Fruit fly (Drosophila melanogaster): ENCODE data around the gene rdx.

Gene rdx

DNA sequence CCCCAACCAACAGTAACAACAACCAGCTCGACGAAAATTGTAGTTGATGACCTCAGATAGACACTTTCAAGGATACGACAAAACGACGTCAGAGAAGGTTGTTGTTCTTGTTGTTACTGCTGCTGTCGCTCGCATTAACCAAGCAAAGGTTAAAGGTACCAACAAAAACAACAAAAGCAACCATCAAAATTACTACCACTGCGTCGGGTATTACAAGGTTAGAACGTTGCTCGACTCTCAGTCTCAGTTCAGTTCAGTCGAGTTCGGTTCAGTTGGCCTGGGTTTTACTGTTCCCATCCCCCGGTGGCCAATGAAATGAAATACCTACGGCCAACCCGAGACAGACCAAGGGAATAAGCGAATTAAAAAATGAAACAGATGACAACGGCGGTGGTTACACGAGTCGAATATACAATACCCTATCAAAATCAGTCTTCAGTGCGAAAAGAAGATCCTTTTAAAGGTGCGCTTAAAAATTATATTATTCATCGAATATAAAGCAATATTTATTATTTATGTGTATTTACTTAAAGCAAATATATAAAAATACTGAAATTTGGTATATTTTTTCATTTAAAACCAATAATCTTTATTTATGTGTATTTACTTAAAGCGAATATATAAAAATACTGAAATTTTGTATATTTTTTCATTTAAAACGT is 17.9 kb downstream of the rdx start (continued):
- TF ChIP-seq Meics (GFP tag; optimal IDR thresholded peaks at IDR 0.05) (peak; percentile 6), Side (GFP tag; optimal IDR thresholded peaks at IDR 0.05) (no peak), Dp (GFP tag; optimal IDR thresholded peaks at IDR 0.05) (no peak), Fer3 (tag; optimal IDR thresholded peaks at IDR 0.05) (no peak), gcm (GFP tag; optimal IDR thresholded peaks at IDR 0.05) (no peak), Oli (tag; optimal IDR thresholded peaks at IDR 0.05) (peak; percentile 9), caup (GFP tag; optimal IDR thresholded peaks at IDR 0.05; ENCODE audit: severe bottlenecking) (no peak), CG14860 (GFP tag; IDR thresholded peaks at IDR 0.05; ENCODE audit: partially characterized antibody) (no peak), sd (tag; optimal IDR thresholded peaks at IDR 0.05) (no peak), CG7987 (GFP tag; optimal IDR thresholded peaks at IDR 0.05) (no peak), MESR4 (GFP tag; optimal IDR thresholded peaks at IDR 0.05) (no peak), run (tag; optimal IDR thresholded peaks at IDR 0.05) (no peak), sna (GFP tag; IDR thresholded peaks at IDR 0.05; ENCODE audit: partially characterized antibody) (no peak), pum (GFP tag; optimal IDR thresholded peaks at IDR 0.05) (no peak), YL-1 (GFP tag; optimal IDR thresholded peaks at IDR 0.05) (no peak), CrebB (tag; optimal IDR thresholded peaks at IDR 0.05) (no peak), hkb (optimal IDR thresholded peaks at IDR 0.05) (no peak), hkb (GFP tag; IDR thresholded peaks at IDR 0.05) (no peak), CG13894 (tag; optimal IDR thresholded peaks at IDR 0.05) (peak; percentile 78), inv (GFP tag; IDR thresholded peaks at IDR 0.05; ENCODE audit: partially characterized antibody) (no peak), NC2α (GFP tag; optimal IDR thresholded peaks at IDR 0.05) (no peak), CG8089 (GFP tag; optimal IDR thresholded peaks at IDR 0.05) (no peak), CG17328 (GFP tag; IDR thresholded peaks at IDR 0.05) (no peak), pho (GFP tag; optimal IDR thresholded peaks at IDR 0.05) (no peak), CG14050 (GFP tag; IDR thresholded peaks at IDR 0.05) (no peak), otp (GFP tag; IDR thresholded peaks at IDR 0.05) (no peak), E2f2 (GFP tag; IDR thresholded peaks at IDR 0.05) (peak; percentile 11; the same call in 1 of the 2 replicates), tgo (GFP tag; IDR thresholded peaks at IDR 0.05) (no peak), bbx (GFP tag; IDR thresholded peaks at IDR 0.05; ENCODE audit: partially characterized antibody) (no peak), org-1 (GFP tag; optimal IDR thresholded peaks at IDR 0.05) (no peak), Ets97D (GFP tag; optimal IDR thresholded peaks at IDR 0.05) (no peak), tio (GFP tag; optimal IDR thresholded peaks at IDR 0.05) (no peak), CG14710 (tag; optimal IDR thresholded peaks at IDR 0.05) (peak; percentile 20), Hr51 (GFP tag; optimal IDR thresholded peaks at IDR 0.05) (peak in 1 of 2 experiments; percentile 18), CHES-1-like (GFP tag; optimal IDR thresholded peaks at IDR 0.05) (no peak), gsb (GFP tag; IDR thresholded peaks at IDR 0.05) (0 out of 2 replicates have a peak, but pooled peaks have one; percentile 10), CG5180 (GFP tag; optimal IDR thresholded peaks at IDR 0.05) (peak; percentile 9), CG15696 (tag; optimal IDR thresholded peaks at IDR 0.05) (peak; percentile 12), lab (GFP tag; optimal IDR thresholded peaks at IDR 0.05) (no peak), CG17361 (GFP tag; IDR thresholded peaks at IDR 0.05) (peak; percentile 26; the same call in 1 of the 3 replicates), CG9727 (GFP tag; optimal IDR thresholded peaks at IDR 0.05) (peak; percentile 33), mld (GFP tag; IDR thresholded peaks at IDR 0.05; ENCODE audit: partially characterized antibody) (no peak), CG18476 (GFP tag; optimal IDR thresholded peaks at IDR 0.05) (no peak), CG34422 (GFP tag; IDR thresholded peaks at IDR 0.05) (no peak), CG13296 (GFP tag; optimal IDR thresholded peaks at IDR 0.05) (peak; percentile 35), CG8924 (tag; optimal IDR thresholded peaks at IDR 0.05) (no peak), gsb-n (tag; optimal IDR thresholded peaks at IDR 0.05) (no peak), dmrt99B (tag; optimal IDR thresholded peaks at IDR 0.05) (no peak), CG10431 (GFP tag; optimal IDR thresholded peaks at IDR 0.05) (no peak)

Data from whole organism, embryonic.